Worm (Caenorhabditis elegans): ENCODE measurements around the gene aff-1.

The aff-1 gene

DNA sequence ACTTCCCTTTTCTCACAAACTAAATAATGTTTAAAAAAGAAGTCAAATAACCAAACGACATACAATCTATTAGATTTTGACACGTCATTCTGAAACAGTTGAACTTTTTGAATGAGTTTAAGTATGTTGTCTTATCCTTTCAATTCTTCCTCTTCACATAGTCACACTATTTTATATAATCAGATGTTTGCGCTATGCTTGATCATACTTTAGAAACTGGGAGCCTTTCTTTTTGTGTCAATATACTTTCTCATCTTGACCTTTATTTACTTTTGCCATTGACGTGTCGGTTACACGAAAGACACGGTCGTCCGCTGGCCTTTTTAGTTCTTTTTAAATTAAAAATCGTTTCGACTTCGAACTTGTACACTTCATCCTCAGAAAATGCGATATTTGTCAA, 11.6 kb downstream of the aff-1 start, which contains the start of gene C04A2.15:
TSS of gene C04A2.15 (plus strand) at position 299 of the 400 bp plus-strand sequence.
- no peak for TF ChIP-seq pha-4 (tag; optimal IDR thresholded peaks at IDR 0.05)
- no peak for TF ChIP-seq ztf-25 (GFP tag; IDR thresholded peaks at IDR 0.05)
- TF ChIP-seq ztf-3 (GFP tag; optimal IDR thresholded peaks at IDR 0.05) = no peak
- no peak for TF ChIP-seq lsl-1 (GFP tag; optimal IDR thresholded peaks at IDR 0.05)
- no peak for TF ChIP-seq nhr-90 (tag; optimal IDR thresholded peaks at IDR 0.05)
- no peak for TF ChIP-seq Y79H2A.3 (GFP tag; conservative IDR thresholded peaks at IDR 0.05)
- TF ChIP-seq ceh-100 (GFP tag; IDR thresholded peaks at IDR 0.05) = no peak
- no peak for TF ChIP-seq lir-1 (GFP tag; conservative IDR thresholded peaks at IDR 0.05)
- no peak for TF ChIP-seq madf-3 (GFP tag; IDR thresholded peaks at IDR 0.05)
- TF ChIP-seq hlh-26 (GFP tag; conservative IDR thresholded peaks at IDR 0.05) = no peak

DNA sequence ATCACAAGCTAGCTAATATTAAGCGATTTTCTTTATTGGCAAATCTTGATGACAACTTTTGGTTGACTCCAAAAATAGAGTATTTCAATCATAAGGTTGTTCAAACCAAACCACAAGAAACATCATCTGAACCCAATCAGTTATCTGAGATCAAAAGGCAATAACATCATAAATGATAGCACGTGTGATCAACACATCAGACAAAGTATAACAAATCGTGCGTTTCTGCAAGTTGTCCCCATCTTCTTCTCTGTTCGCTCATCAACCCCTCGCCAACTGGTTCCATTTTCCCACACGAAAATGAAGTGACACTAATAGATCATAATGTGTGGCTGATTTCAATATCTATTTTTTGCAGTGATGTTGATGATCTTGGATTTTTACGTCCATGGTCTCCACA, 14.2 kb downstream of the aff-1 start:
- TF ChIP-seq ztf-6 (GFP tag; IDR thresholded peaks at IDR 0.05) = peak; percentile 57; the same call in 1 of the 2 replicates
- peak; percentile 33 for TF ChIP-seq ztf-26 (tag; optimal IDR thresholded peaks at IDR 0.05)
- TF ChIP-seq rec-8 (tag; optimal IDR thresholded peaks at IDR 0.05) = no peak
- peak; percentile 44 for TF ChIP-seq chd-7 (tag; optimal IDR thresholded peaks at IDR 0.05)
- TF ChIP-seq C06A6.2 (GFP tag; conservative IDR thresholded peaks at IDR 0.05) = peak; percentile 47
- TF ChIP-seq lin-54 (GFP tag; optimal IDR thresholded peaks at IDR 0.05) = no peak
- no peak for TF ChIP-seq Y56A3A.18 (GFP tag; IDR thresholded peaks at IDR 0.05)
- peak; percentile 70 for TF ChIP-seq somi-1 (GFP tag; optimal IDR thresholded peaks at IDR 0.05)
- no peak for TF ChIP-seq lir-1 (GFP tag; conservative IDR thresholded peaks at IDR 0.05)
- TF ChIP-seq die-1 (tag; optimal IDR thresholded peaks at IDR 0.05) = peak; percentile 36
- TF ChIP-seq cebp-1 (GFP tag; IDR thresholded peaks at IDR 0.05) = no peak
- peak; percentile 16 for TF ChIP-seq cebp-1 (tag; optimal IDR thresholded peaks at IDR 0.05)
- TF ChIP-seq lin-40 (tag; optimal IDR thresholded peaks at IDR 0.05) = peak; percentile 27
- TF ChIP-seq madf-10 (tag; optimal IDR thresholded peaks at IDR 0.05) = no peak
- TF ChIP-seq nfyb-1 (GFP tag; IDR thresholded peaks at IDR 0.05) = no peak
- TF ChIP-seq F55B11.4 (tag; optimal IDR thresholded peaks at IDR 0.05; ENCODE audit: borderline replicate concordance, insufficient read depth) = no peak
- TF ChIP-seq K11D2.4 (GFP tag; IDR thresholded peaks at IDR 0.05) = peak; percentile 54; the same call in 1 of the 2 replicates

DNA sequence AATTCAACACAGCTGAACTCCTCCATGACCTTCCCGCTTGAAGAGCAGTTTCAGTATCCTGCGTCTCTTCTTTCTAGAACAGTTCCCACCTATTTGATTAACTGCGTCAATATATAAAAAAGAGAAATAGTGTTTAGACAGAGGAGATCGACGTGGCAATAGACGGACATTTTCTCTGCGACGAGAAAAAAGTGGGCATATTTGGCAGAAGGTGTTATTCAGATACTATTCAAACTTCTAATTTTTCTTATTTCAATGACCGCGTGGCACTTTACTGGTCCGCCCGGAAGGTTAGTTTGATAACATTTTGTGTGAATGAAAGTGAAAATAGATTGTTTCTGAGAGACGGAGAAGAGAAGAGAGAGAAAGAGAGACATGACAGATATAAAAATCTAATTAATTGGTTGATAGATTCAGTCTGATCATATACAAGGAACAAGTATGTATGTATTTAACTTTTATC, 15.6 kb downstream of the aff-1 start, which contains the start of gene tbc-6:
TSS of gene tbc-6 (plus strand) at position 208 of the 463 bp plus-strand sequence.
- TF ChIP-seq aptf-3 (GFP tag; IDR thresholded peaks at IDR 0.05) (no peak), cebp-1 (GFP tag; IDR thresholded peaks at IDR 0.05) (no peak), cebp-1 (tag; optimal IDR thresholded peaks at IDR 0.05) (peak; percentile 21), somi-1 (GFP tag; optimal IDR thresholded peaks at IDR 0.05) (peak; percentile 20), attf-5 (GFP tag; optimal IDR thresholded peaks at IDR 0.05) (peak; percentile 4), snpc-1.1 (tag; optimal IDR thresholded peaks at IDR 0.05; ENCODE audit: insufficient read depth) (no peak), lin-40 (tag; optimal IDR thresholded peaks at IDR 0.05) (peak; percentile 53), hmg-1.2 (GFP tag; IDR thresholded peaks at IDR 0.05) (peak; percentile 31; the same call in 1 of the 2 replicates), Y79H2A.3 (GFP tag; conservative IDR thresholded peaks at IDR 0.05) (0 out of 2 replicates have a peak, but pooled peaks have one; percentile 34), nfyb-1 (GFP tag; IDR thresholded peaks at IDR 0.05) (0 out of 2 replicates have a peak, but pooled peaks have one; percentile 23), Y53G8AR.9 (GFP tag; conservative IDR thresholded peaks at IDR 0.05) (no peak), Y95B8A.8 (GFP tag; IDR thresholded peaks at IDR 0.05) (0 out of 2 replicates have a peak, but pooled peaks have one; percentile 23), lin-26 (GFP tag; IDR thresholded peaks at IDR 0.05) (0 out of 2 replicates have a peak, but pooled peaks have one; percentile 40), him-1 (tag; optimal IDR thresholded peaks at IDR 0.05) (peak; percentile 30), nhr-80 (tag; optimal IDR thresholded peaks at IDR 0.05) (peak; percentile 51), let-607 (tag; optimal IDR thresholded peaks at IDR 0.05) (peak in 1 of 2 experiments; percentile 16), bed-2 (GFP tag; IDR thresholded peaks at IDR 0.05) (no peak), Y56A3A.18 (GFP tag; IDR thresholded peaks at IDR 0.05) (0 out of 2 replicates have a peak, but pooled peaks have one; percentile 7), dox-1 (GFP tag; IDR thresholded peaks at IDR 0.05) (0 out of 2 replicates have a peak, but pooled peaks have one; percentile 19)
